Worm (Caenorhabditis elegans) whole organism, young adult: Measurements from ENCODE around the gene clec-141.
A peak's percentile ranks its signal among the peaks of the same experiment; 100 is the strongest.

Experiments
- B0019.2 ChIP-seq: fragments of 200-800 bp; sonication (Bioruptor generic); conservative IDR thresholded peaks from 2 replicates; pipeline ENCODE4 v1.3.6; 2022; ENCODE audit warnings: missing genetic modification reagents, missing genetic modification characterization, missing compliant biosample characterization
- B0035.1 ChIP-seq: sonication (generic microtip); optimal IDR thresholded peaks from 2 replicates; lab custom pipeline; 2016; ENCODE audit warnings: missing genetic modification characterization, mild to moderate bottlenecking, missing compliant biosample characterization, missing genotype, missing genetic modification reagents
- B0336.3 ChIP-seq: fragments of 200-800 bp; sonication (Bioruptor generic); IDR thresholded peaks from 2 replicates; pipeline ENCODE4 v1.3.6; 2022; ENCODE audit warnings: missing genetic modification characterization, missing compliant biosample characterization
- C06A6.2 ChIP-seq: fragments of 200-800 bp; sonication (Bioruptor generic); conservative IDR thresholded peaks from 2 replicates; pipeline ENCODE4 v1.3.6; 2022; ENCODE audit warnings: missing genetic modification characterization, missing compliant biosample characterization
- F10E7.11 ChIP-seq: sonication (generic microtip); optimal IDR thresholded peaks from 2 replicates; lab custom pipeline; 2017; ENCODE audit warnings: mild to moderate bottlenecking, missing genetic modification characterization, moderate library complexity, missing compliant biosample characterization
- F22D6.2 ChIP-seq: sonication (generic microtip); optimal IDR thresholded peaks from 2 replicates; lab custom pipeline; 2016; ENCODE audit warnings: mild to moderate bottlenecking, missing genetic modification characterization, missing compliant biosample characterization
- F23B12.7 ChIP-seq: sonication (generic microtip); optimal IDR thresholded peaks from 2 replicates; lab custom pipeline; 2017; ENCODE audit warnings: missing genetic modification characterization, mild to moderate bottlenecking, missing compliant biosample characterization, antibody characterized with exemption, moderate library complexity; ENCODE audit not compliant: insufficient read depth
- F33H1.4 ChIP-seq: fragments of 200-800 bp; sonication (Bioruptor generic); IDR thresholded peaks from 2 replicates; pipeline ENCODE4 v1.3.6; 2022; ENCODE audit warnings: missing genetic modification reagents, missing genetic modification characterization, missing compliant biosample characterization
- F37B4.10 ChIP-seq: fragments of 200-800 bp; sonication (Bioruptor generic); IDR thresholded peaks from 2 replicates; pipeline ENCODE4 v1.3.6; 2022; ENCODE audit warnings: missing genetic modification characterization, missing compliant biosample characterization
- F57C9.4 ChIP-seq: sonication (generic microtip); optimal IDR thresholded peaks from 2 replicates; lab custom pipeline; 2017; ENCODE audit warnings: mild to moderate bottlenecking, missing genetic modification characterization, missing compliant biosample characterization
- Y53F4B.3 ChIP-seq: fragments of 200-800 bp; sonication (Bioruptor generic); IDR thresholded peaks from 2 replicates; pipeline ENCODE4 v1.3.6; 2022; ENCODE audit warnings: missing genetic modification reagents, missing genetic modification characterization, missing compliant biosample characterization
- Y53G8AR.9 ChIP-seq: fragments of 200-800 bp; sonication (Bioruptor generic); conservative IDR thresholded peaks from 2 replicates; pipeline ENCODE4 v1.3.6; 2022; ENCODE audit warnings: missing genetic modification reagents, missing genetic modification characterization, missing compliant biosample characterization
- Y67H2A.10 ChIP-seq: fragments of 200-800 bp; sonication (Bioruptor generic); conservative IDR thresholded peaks from 2 replicates; pipeline ENCODE4 v1.3.6; 2022; ENCODE audit warnings: missing genetic modification reagents, missing genetic modification characterization, missing compliant biosample characterization
- aptf-3 ChIP-seq: fragments of 200-800 bp; sonication (Bioruptor generic); IDR thresholded peaks from 2 replicates; pipeline ENCODE4 v1.3.6; 2022; ENCODE audit warnings: missing genetic modification characterization, missing compliant biosample characterization
- athp-1 ChIP-seq: sonication (generic microtip); optimal IDR thresholded peaks from 2 replicates; lab custom pipeline; 2017; ENCODE audit warnings: mild to moderate bottlenecking, missing genetic modification characterization, missing compliant biosample characterization
- attf-3 ChIP-seq: fragments of 200-800 bp; sonication (Bioruptor generic); conservative IDR thresholded peaks from 2 replicates; pipeline ENCODE4 v1.3.6; 2022; ENCODE audit warnings: missing genetic modification reagents, missing genetic modification characterization, missing compliant biosample characterization
- attf-5 ChIP-seq: fragments of 200-800 bp; sonication (Bioruptor generic); optimal IDR thresholded peaks from 2 replicates; lab custom pipeline; 2018; ENCODE audit warnings: mild to moderate bottlenecking, missing genetic modification characterization, missing compliant biosample characterization
- ceh-40 ChIP-seq: fragments of 200-800 bp; sonication (Bioruptor generic); IDR thresholded peaks from 2 replicates; pipeline ENCODE4 v1.3.6; 2022; ENCODE audit warnings: missing genetic modification characterization, missing compliant biosample characterization
- ceh-58 ChIP-seq: fragments of 200-800 bp; sonication (Bioruptor generic); IDR thresholded peaks from 2 replicates; pipeline ENCODE4 v1.3.6; 2022; ENCODE audit warnings: missing genetic modification characterization, missing compliant biosample characterization
- die-1 ChIP-seq: sonication (generic microtip); optimal IDR thresholded peaks from 2 replicates; lab custom pipeline; 2016; ENCODE audit warnings: missing genotype, mild to moderate bottlenecking, missing genetic modification characterization, missing compliant biosample characterization
- egl-18 ChIP-seq: fragments of 200-800 bp; sonication (Bioruptor generic); IDR thresholded peaks from 2 replicates; pipeline ENCODE4 v1.3.6; 2022; ENCODE audit warnings: missing genetic modification reagents, missing genetic modification characterization, missing compliant biosample characterization
- egrh-3 ChIP-seq: fragments of 200-800 bp; sonication (Bioruptor generic); IDR thresholded peaks from 2 replicates; pipeline ENCODE4 v1.3.6; 2022; ENCODE audit warnings: missing genetic modification reagents, missing genetic modification characterization, missing compliant biosample characterization
- fkh-3 ChIP-seq: sonication (generic microtip); optimal IDR thresholded peaks from 2 replicates; lab custom pipeline; 2016; ENCODE audit warnings: mild to moderate bottlenecking, missing genetic modification characterization, missing compliant biosample characterization
- gei-17 ChIP-seq: fragments of 200-800 bp; sonication (Bioruptor generic); optimal IDR thresholded peaks from 2 replicates; lab custom pipeline; 2018; ENCODE audit warnings: mild to moderate bottlenecking, missing genetic modification characterization, missing compliant biosample characterization
- hlh-12 ChIP-seq: sonication (generic microtip); optimal IDR thresholded peaks from 2 replicates; lab custom pipeline; 2016; ENCODE audit warnings: missing genetic modification characterization, missing compliant biosample characterization
- hmg-20 ChIP-seq: fragments of 200-800 bp; sonication (Bioruptor generic); IDR thresholded peaks from 2 replicates; pipeline ENCODE4 v1.3.6; 2022; ENCODE audit warnings: missing genetic modification reagents, missing genetic modification characterization, missing compliant biosample characterization
- hrde-1 ChIP-seq: sonication (generic microtip); optimal IDR thresholded peaks from 2 replicates; lab custom pipeline; 2016; ENCODE audit warnings: missing genetic modification characterization, mild to moderate bottlenecking, missing compliant biosample characterization, moderate library complexity, missing genotype, missing genetic modification reagents, borderline replicate concordance
- lag-1 ChIP-seq: fragments of 200-800 bp; sonication (Bioruptor generic); IDR thresholded peaks from 2 replicates; pipeline ENCODE4 v1.3.6; 2022; ENCODE audit warnings: missing genetic modification reagents, missing genetic modification characterization, missing compliant biosample characterization
- let-607 ChIP-seq, 2 experiments: fragments of 200-800 bp in 1 of 2; sonication (Bioruptor generic) in 1 of 2; sonication (generic microtip) in 1 of 2; optimal IDR thresholded peaks; 2 replicates each; lab custom pipeline; 2016 to 2018; ENCODE audit warnings: mild to moderate bottlenecking in 2 of 2, missing compliant biosample characterization in 2 of 2, missing genetic modification characterization in 2 of 2, moderate library complexity in 2 of 2, missing genotype in 1 of 2
- madf-10 ChIP-seq: sonication (generic microtip); optimal IDR thresholded peaks from 2 replicates; lab custom pipeline; 2016; ENCODE audit warnings: mild to moderate bottlenecking, missing genetic modification characterization, missing compliant biosample characterization
- madf-8 ChIP-seq: fragments of 200-800 bp; sonication (Bioruptor generic); conservative IDR thresholded peaks from 2 replicates; pipeline ENCODE4 v1.3.6; 2022; ENCODE audit warnings: missing genetic modification reagents, missing genetic modification characterization, missing compliant biosample characterization
- mxl-1 ChIP-seq: sonication (generic microtip); optimal IDR thresholded peaks from 2 replicates; lab custom pipeline; 2016; ENCODE audit warnings: missing genetic modification characterization, missing compliant biosample characterization
- nhr-80 ChIP-seq: sonication (generic microtip); optimal IDR thresholded peaks from 2 replicates; lab custom pipeline; 2016; ENCODE audit warnings: missing genetic modification characterization, missing compliant biosample characterization
- rec-8 ChIP-seq, 2 experiments: sonication (generic microtip); optimal IDR thresholded peaks; 2 replicates each; lab custom pipeline; 2016; ENCODE audit warnings: mild to moderate bottlenecking in 2 of 2, missing genetic modification characterization in 2 of 2, missing genetic modification reagents in 2 of 2, missing genotype in 2 of 2, missing biosample characterization in 1 of 2, missing compliant biosample characterization in 1 of 2, moderate library complexity in 1 of 2
- snpc-1.1 ChIP-seq: sonication (generic microtip); optimal IDR thresholded peaks from 2 replicates; lab custom pipeline; 2017; ENCODE audit warnings: missing genetic modification characterization, mild to moderate bottlenecking, missing compliant biosample characterization, antibody characterized with exemption, moderate library complexity, missing genotype, missing genetic modification reagents; ENCODE audit not compliant: insufficient read depth
- snpc-1.3 ChIP-seq: sonication (generic microtip); optimal IDR thresholded peaks from 2 replicates; lab custom pipeline; 2017; ENCODE audit warnings: missing genetic modification characterization, mild to moderate bottlenecking, missing compliant biosample characterization, antibody characterized with exemption, moderate library complexity, missing genotype, missing genetic modification reagents; ENCODE audit not compliant: insufficient read depth
- snpc-3.4 ChIP-seq: sonication (generic microtip); optimal IDR thresholded peaks from 2 replicates; lab custom pipeline; 2017; ENCODE audit warnings: missing genetic modification characterization, mild to moderate bottlenecking, missing compliant biosample characterization, antibody characterized with exemption, moderate library complexity, missing genotype, missing genetic modification reagents
- snpc-4 ChIP-seq, 5 experiments: fragments of 150-350 bp in 1 of 5; sonication (generic microtip) in 4 of 5; optimal IDR thresholded peaks; 2 replicates each; lab custom pipeline; 2014 to 2018; ENCODE audit warnings: missing genetic modification characterization in 5 of 5, missing biosample characterization in 3 of 5, antibody characterized with exemption in 2 of 5, mild to moderate bottlenecking in 2 of 5, missing compliant biosample characterization in 2 of 5, missing genotype in 2 of 5, moderate library complexity in 2 of 5, missing genetic modification reagents in 1 of 5
- tlf-1 ChIP-seq: fragments of 200-800 bp; sonication (Bioruptor generic); optimal IDR thresholded peaks from 2 replicates; lab custom pipeline; 2018; ENCODE audit warnings: mild to moderate bottlenecking, missing genetic modification characterization, missing compliant biosample characterization
- unc-130 ChIP-seq: sonication (generic microtip); optimal IDR thresholded peaks from 2 replicates; lab custom pipeline; 2016; ENCODE audit warnings: missing genetic modification reagents, missing genetic modification characterization, missing compliant biosample characterization
- unc-62 ChIP-seq: fragments of 150-350 bp; optimal IDR thresholded peaks from 2 replicates; lab custom pipeline; 2014; ENCODE audit warnings: missing biosample characterization, missing genetic modification reagents, missing genetic modification characterization
- zim-3 ChIP-seq: sonication (generic microtip); optimal IDR thresholded peaks from 2 replicates; lab custom pipeline; 2017; ENCODE audit warnings: mild to moderate bottlenecking, missing genetic modification characterization, moderate library complexity, missing compliant biosample characterization
- ztf-25 ChIP-seq: fragments of 200-800 bp; sonication (Bioruptor generic); IDR thresholded peaks from 2 replicates; pipeline ENCODE4 v1.3.6; 2022; ENCODE audit warnings: missing genetic modification reagents, missing genetic modification characterization, missing compliant biosample characterization
- ztf-6 ChIP-seq: fragments of 200-800 bp; sonication (Bioruptor generic); IDR thresholded peaks from 2 replicates; pipeline ENCODE4 v1.3.6; 2022; ENCODE audit warnings: missing genetic modification reagents, missing genetic modification characterization, missing compliant biosample characterization

The clec-141 gene

DNA sequence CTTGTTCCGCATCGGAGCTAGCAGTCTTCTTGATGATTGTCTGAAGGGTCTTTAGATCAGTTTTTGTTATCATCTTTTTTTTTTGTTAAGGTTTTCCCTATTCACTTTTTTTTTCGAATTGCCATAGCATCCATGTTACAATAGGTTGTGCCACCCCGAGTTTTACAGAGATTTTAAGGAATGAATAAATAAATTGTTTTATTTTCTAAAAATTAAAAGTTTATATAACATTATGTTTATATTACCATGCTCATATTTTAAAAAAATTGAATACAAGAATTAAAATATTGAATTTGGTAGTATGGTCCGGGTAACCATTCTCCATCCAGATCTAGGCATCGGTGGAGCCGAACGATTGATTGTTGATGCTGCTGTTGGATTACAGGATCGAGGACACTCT lies 32.5 kb downstream of the clec-141 start, which contains the start of gene algn-2:
Gene algn-2, plus strand, starts transcription at position 301 of the 400 bp plus-strand sequence.
- TF ChIP-seq F33H1.4 (GFP tag; lab: Robert Waterston, UW): no peak
- TF ChIP-seq lag-1 (GFP tag; lab: Robert Waterston, UW): no peak
- TF ChIP-seq hrde-1 (tag; lab: Kevin White, UChicago): no peak
- TF ChIP-seq nhr-80: no peak
- no peak for TF ChIP-seq C06A6.2 (GFP tag; lab: Robert Waterston, UW)
- TF ChIP-seq ceh-58 (GFP tag; lab: Robert Waterston, UW): no peak
- no peak for TF ChIP-seq ztf-6 (GFP tag; lab: Robert Waterston, UW)
- no peak for TF ChIP-seq madf-10
- TF ChIP-seq egl-18 (GFP tag; lab: Robert Waterston, UW): no peak
- TF ChIP-seq aptf-3: no peak
- no peak for TF ChIP-seq F37B4.10
- no peak for TF ChIP-seq B0019.2 (GFP tag; lab: Robert Waterston, UW)
- TF ChIP-seq egrh-3 (GFP tag; lab: Robert Waterston, UW): no peak
- no peak for TF ChIP-seq unc-62 (GFP tag; lab: Kevin White, UChicago)
- TF ChIP-seq tlf-1: no peak

DNA sequence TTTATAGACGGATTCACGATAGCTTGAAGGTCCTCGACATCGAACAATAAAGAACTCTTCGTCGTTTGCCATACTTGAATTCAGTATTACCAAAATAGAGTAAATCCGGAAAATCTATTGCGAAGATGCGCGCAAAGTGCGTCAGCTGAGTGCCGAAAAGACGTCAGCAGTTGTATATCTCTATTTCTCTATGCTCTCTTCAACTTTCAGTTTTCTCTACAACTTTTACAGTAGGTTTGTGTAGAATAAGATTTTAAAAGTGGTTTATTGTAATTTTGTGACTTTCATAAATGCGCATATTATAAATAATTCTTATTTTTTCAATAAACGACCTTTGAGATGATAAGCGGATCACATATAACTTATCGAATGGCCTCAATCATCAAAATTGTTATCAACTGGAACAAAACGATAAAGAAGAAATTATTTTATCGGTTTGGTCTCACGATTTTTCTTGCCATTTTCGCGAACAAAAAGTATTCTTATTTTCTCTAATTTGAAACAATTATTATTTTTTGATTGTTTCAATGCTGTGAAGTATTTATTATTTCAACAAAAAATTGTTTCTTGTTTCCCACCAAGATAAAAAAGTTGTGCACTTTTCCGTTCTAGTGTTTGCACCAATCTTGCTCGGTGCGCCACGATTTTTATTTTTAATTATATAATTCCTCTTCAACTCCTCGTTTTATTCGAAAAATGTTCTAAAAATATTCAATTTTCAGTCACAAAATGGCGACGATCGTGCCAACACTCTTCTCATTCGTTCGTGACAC lies 34.0 kb downstream of the clec-141 start, which contains the start of the genes agt-2 and F09E5.3:
Gene agt-2, minus strand, starts transcription at position 553 of the 773 bp plus-strand sequence.
Gene F09E5.3, plus strand, starts transcription at position 723 of the 773 bp plus-strand sequence.
- no peak for TF ChIP-seq die-1
- no peak for TF ChIP-seq mxl-1 (tag; lab: Kevin White, UChicago)
- TF ChIP-seq attf-5 (GFP tag; lab: Kevin White, UChicago): peak; percentile 92
- TF ChIP-seq snpc-1.3: peak; percentile 14
- TF ChIP-seq B0336.3 (GFP tag; lab: Robert Waterston, UW): peak; percentile 52; the same call in 1 of the 2 replicates
- TF ChIP-seq gei-17 (GFP tag; lab: Kevin White, UChicago): no peak
- TF ChIP-seq F57C9.4 (tag; lab: Kevin White, UChicago): no peak
- TF ChIP-seq rec-8 (tag; optimal IDR thresholded peaks at IDR 0.05; lab: Kevin White, UChicago): no peak
- TF ChIP-seq Y67H2A.10 (GFP tag; lab: Robert Waterston, UW): no peak
- peak; percentile 75; the same call in 1 of the 2 replicates for TF ChIP-seq C06A6.2 (GFP tag; lab: Robert Waterston, UW)
- TF ChIP-seq let-607 (tag; optimal IDR thresholded peaks at IDR 0.05; lab: Kevin White, UChicago): peak; percentile 30 to 51
- TF ChIP-seq unc-130: no peak
- TF ChIP-seq ceh-40 (GFP tag; lab: Robert Waterston, UW): no peak
- peak; percentile 50; the same call in 1 of the 2 replicates for TF ChIP-seq hmg-20 (GFP tag; lab: Robert Waterston, UW)
- no peak for TF ChIP-seq aptf-3
- no peak; the same call in 1 of the 2 replicates for TF ChIP-seq madf-8 (GFP tag; lab: Robert Waterston, UW)
- no peak for TF ChIP-seq zim-3 (tag; lab: Kevin White, UChicago)
- TF ChIP-seq F23B12.7 (tag; lab: Kevin White, UChicago): peak; percentile 13
- TF ChIP-seq nhr-80: peak; percentile 59
- no peak for TF ChIP-seq snpc-4 (GFP tag; optimal IDR thresholded peaks at IDR 0.05; lab: Kevin White, UChicago)
- TF ChIP-seq snpc-4 (tag; optimal IDR thresholded peaks at IDR 0.05; lab: Kevin White, UChicago): peak; percentile 5 to 72 (median 52)
- peak; percentile 5 for TF ChIP-seq F22D6.2 (tag; lab: Kevin White, UChicago)
- TF ChIP-seq attf-3 (GFP tag; lab: Robert Waterston, UW): peak; percentile 59
- TF ChIP-seq B0035.1: no peak
- no peak for TF ChIP-seq F10E7.11
- no peak for TF ChIP-seq snpc-3.4 (tag; lab: Kevin White, UChicago)
- peak; percentile 7 for TF ChIP-seq snpc-1.1 (tag; lab: Kevin White, UChicago)
- peak; percentile 53 for TF ChIP-seq F33H1.4 (GFP tag; lab: Robert Waterston, UW)
- TF ChIP-seq fkh-3 (tag; lab: Kevin White, UChicago): no peak
- TF ChIP-seq Y53G8AR.9 (GFP tag; lab: Robert Waterston, UW): peak; percentile 86
- TF ChIP-seq athp-1 (tag; lab: Kevin White, UChicago): peak; percentile 37
- no peak for TF ChIP-seq ztf-25 (GFP tag; lab: Robert Waterston, UW)
- TF ChIP-seq hlh-12: no peak
- TF ChIP-seq B0019.2 (GFP tag; lab: Robert Waterston, UW): no peak
- TF ChIP-seq Y53F4B.3 (GFP tag; lab: Robert Waterston, UW): no peak
